Fruit fly (Drosophila melanogaster): ENCODE results near the gene msl-1.

Gene msl-1

dm6 chr2L:18702721-18703488 is 14.3 kb upstream of the msl-1 start, which contains the start of the genes CG10376 and CG10343 (continued):
- TF ChIP-seq sens (GFP tag) = peak; percentile 92
- peak; percentile 83 for TF ChIP-seq wor (GFP tag; IDR thresholded peaks at IDR 0.05)
- peak; percentile 54 for TF ChIP-seq CG10462 (GFP tag; optimal IDR thresholded peaks at IDR 0.05)
- TF ChIP-seq Deaf1 (tag; optimal IDR thresholded peaks at IDR 0.05) = peak; percentile 65
- peak in 2 of 3 experiments; percentile 94 to 98 for TF ChIP-seq lola (GFP tag; optimal IDR thresholded peaks at IDR 0.05)
- TF ChIP-seq Stat92E (GFP tag; optimal IDR thresholded peaks at IDR 0.05) = peak in 1 of 3 experiments; percentile 54
- peak; percentile 92 for TF ChIP-seq CG6272 (GFP tag; IDR thresholded peaks at IDR 0.05)
- peak; percentile 39 for TF ChIP-seq slp2 (GFP tag; optimal IDR thresholded peaks at IDR 0.05)
- TF ChIP-seq CG10366 (GFP tag; IDR thresholded peaks at IDR 0.05) = peak; percentile 81
- peak; percentile 90 for TF ChIP-seq twi (tag; optimal IDR thresholded peaks at IDR 0.05)
- no peak for TF ChIP-seq pan (optimal IDR thresholded peaks at IDR 0.05)
- peak in 1 of 2 experiments; percentile 83 for TF ChIP-seq pan (GFP tag; optimal IDR thresholded peaks at IDR 0.05 in 1 of 2, IDR thresholded peaks at IDR 0.05 in 1 of 2)
- TF ChIP-seq tup (GFP tag; optimal IDR thresholded peaks at IDR 0.05) = peak; percentile 25
- no peak for TF ChIP-seq ash1 (GFP tag; optimal IDR thresholded peaks at IDR 0.05)
- no peak for TF ChIP-seq abd-A (tag; optimal IDR thresholded peaks at IDR 0.05)
- peak; percentile 34 for TF ChIP-seq p53 (GFP tag; optimal IDR thresholded peaks at IDR 0.05)
- TF ChIP-seq CG18476 (GFP tag; optimal IDR thresholded peaks at IDR 0.05) = peak; percentile 55
- peak; percentile 82 for TF ChIP-seq CG11560 (tag; IDR thresholded peaks at IDR 0.05)
- no peak for TF ChIP-seq CG1832 (GFP tag; optimal IDR thresholded peaks at IDR 0.05)
- TF ChIP-seq Hey (tag; optimal IDR thresholded peaks at IDR 0.05) = peak; percentile 18
- TF ChIP-seq Dip2 (GFP tag; IDR thresholded peaks at IDR 0.05) = 0 out of 2 replicates have a peak, but pooled peaks have one; percentile 28
- peak; percentile 95 for TF ChIP-seq CG15696 (tag; optimal IDR thresholded peaks at IDR 0.05)
- TF ChIP-seq sr (GFP tag; IDR thresholded peaks at IDR 0.05) = no peak
- 0 out of 2 replicates have a peak, but pooled peaks have one; percentile 33 for TF ChIP-seq CG11696 (GFP tag; IDR thresholded peaks at IDR 0.05)
- peak; percentile 3 for TF ChIP-seq Mes4 (GFP tag; optimal IDR thresholded peaks at IDR 0.05)
- no peak for TF ChIP-seq ERR (GFP tag; optimal IDR thresholded peaks at IDR 0.05)
- TF ChIP-seq hb (GFP tag; IDR thresholded peaks at IDR 0.05; ENCODE audit: partially characterized antibody) = no peak
- TF ChIP-seq C15 (GFP tag; IDR thresholded peaks at IDR 0.05) = no peak; the same call in 2 of the 3 replicates
- peak; percentile 50 for TF ChIP-seq CG7928 (GFP tag; optimal IDR thresholded peaks at IDR 0.05)
- TF ChIP-seq ara (GFP tag; IDR thresholded peaks at IDR 0.05) = no peak
- no peak for TF ChIP-seq gce (GFP tag; IDR thresholded peaks at IDR 0.05)
- TF ChIP-seq zfh1 (GFP tag; IDR thresholded peaks at IDR 0.05) = peak; percentile 76
- no peak for TF ChIP-seq Nf-YA (GFP tag; IDR thresholded peaks at IDR 0.05)
- peak; percentile 29 for TF ChIP-seq Jarid2 (GFP tag; optimal IDR thresholded peaks at IDR 0.05)
- TF ChIP-seq knrl (GFP tag; IDR thresholded peaks at IDR 0.05; ENCODE audit: partially characterized antibody) = peak; percentile 39; the same call in 1 of the 3 replicates
- peak; percentile 82 for TF ChIP-seq CG12104 (GFP tag; optimal IDR thresholded peaks at IDR 0.05)
- peak; percentile 58; the same call in 1 of the 3 replicates for TF ChIP-seq CG11093 (GFP tag; IDR thresholded peaks at IDR 0.05)
- TF ChIP-seq HmgD (GFP tag; optimal IDR thresholded peaks at IDR 0.05) = no peak
- no peak for TF ChIP-seq D (optimal IDR thresholded peaks at IDR 0.05)
- peak; percentile 83 for TF ChIP-seq D (GFP tag; optimal IDR thresholded peaks at IDR 0.05)
- peak; percentile 40 for TF ChIP-seq gfzf (GFP tag; optimal IDR thresholded peaks at IDR 0.05)
- TF ChIP-seq Elba2 (GFP tag; optimal IDR thresholded peaks at IDR 0.05) = peak; percentile 43
- peak; percentile 9 for TF ChIP-seq CG4707 (GFP tag; optimal IDR thresholded peaks at IDR 0.05)
- TF ChIP-seq wek (GFP tag; optimal IDR thresholded peaks at IDR 0.05) = peak; percentile 35
- peak; percentile 86 for TF ChIP-seq Sox100B (GFP tag; optimal IDR thresholded peaks at IDR 0.05)
- TF ChIP-seq CG3995 (GFP tag; optimal IDR thresholded peaks at IDR 0.05) = peak; percentile 16
- no peak for TF ChIP-seq br (optimal IDR thresholded peaks at IDR 0.05)
- TF ChIP-seq MESR4 (GFP tag; optimal IDR thresholded peaks at IDR 0.05) = peak; percentile 65
- TF ChIP-seq CG1024 (GFP tag; IDR thresholded peaks at IDR 0.05) = peak; percentile 83
- TF ChIP-seq CG14667 (GFP tag; IDR thresholded peaks at IDR 0.05) = peak; percentile 81
